Fruit fly (Drosophila melanogaster): ENCODE results near the gene Eip78C.

Eip78C gene

DNA sequence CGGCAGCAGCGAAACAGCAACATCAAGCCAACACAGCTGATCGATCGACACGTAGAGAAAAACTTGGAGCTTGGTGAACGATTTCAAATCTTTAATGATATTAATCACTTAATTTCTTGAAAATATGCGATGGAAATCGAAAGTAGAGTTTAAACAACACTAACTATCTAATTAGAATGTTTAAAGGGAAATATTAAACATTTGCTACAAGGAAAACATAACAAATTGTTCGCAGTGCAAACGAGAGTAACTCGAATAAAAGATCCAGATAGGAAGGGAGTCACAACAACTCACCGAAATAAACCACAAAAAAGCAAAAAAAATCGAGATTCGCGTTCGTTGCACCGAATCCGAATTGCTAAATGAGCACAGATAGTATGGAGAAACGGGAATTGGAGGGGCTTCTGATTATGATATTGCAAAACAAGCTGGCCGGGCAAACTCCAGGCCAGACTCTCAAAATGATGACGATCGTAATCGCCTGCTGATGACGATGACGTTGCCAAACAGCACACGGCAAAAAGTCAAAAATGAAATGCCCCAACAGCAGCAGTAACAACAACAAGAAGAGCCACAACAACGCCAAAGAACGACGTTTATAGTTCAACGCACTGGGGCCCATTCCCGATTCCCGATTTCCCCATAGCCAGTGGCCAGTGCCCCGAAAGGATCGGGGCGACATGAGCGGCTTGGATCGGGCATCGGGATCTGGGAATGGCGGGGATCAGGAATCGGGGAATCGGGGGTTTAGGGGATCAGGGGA lies 27.5 kb downstream of the Eip78C start:
- TF ChIP-seq CG7045 (GFP tag; optimal IDR thresholded peaks at IDR 0.05) (no peak), CG5204 (GFP tag; optimal IDR thresholded peaks at IDR 0.05) (no peak)

DNA sequence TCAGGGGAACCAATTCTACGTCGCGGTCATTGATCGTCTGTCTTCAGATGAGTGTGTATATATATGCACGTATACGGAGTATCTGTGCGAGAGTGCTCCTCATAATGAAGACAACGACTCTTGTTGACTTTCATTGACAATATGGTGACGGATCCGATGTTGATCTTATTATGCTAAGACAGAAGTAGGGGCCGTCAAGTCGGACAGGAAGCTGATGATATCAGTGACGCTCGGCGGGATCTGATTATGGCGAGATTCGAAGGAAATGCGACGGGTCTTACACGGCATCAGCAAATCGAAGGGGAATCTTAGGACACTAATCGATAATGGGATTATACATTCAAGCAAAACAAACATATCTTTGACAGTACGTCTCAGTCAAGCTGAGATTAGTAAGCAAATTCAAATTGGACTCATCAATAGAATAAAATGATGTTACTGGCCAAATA lies 28.1 kb downstream of the Eip78C start:
- TF ChIP-seq toe (GFP tag; optimal IDR thresholded peaks at IDR 0.05) (no peak), CG7045 (GFP tag; optimal IDR thresholded peaks at IDR 0.05) (no peak), Hr96 (GFP tag; optimal IDR thresholded peaks at IDR 0.05) (no peak), CG7101 (tag; optimal IDR thresholded peaks at IDR 0.05) (no peak), ovo (GFP tag; optimal IDR thresholded peaks at IDR 0.05) (no peak), cic (GFP tag; optimal IDR thresholded peaks at IDR 0.05) (no peak), Mnt (GFP tag; optimal IDR thresholded peaks at IDR 0.05) (no peak), pad (GFP tag; optimal IDR thresholded peaks at IDR 0.05) (no peak), CG14711 (tag; optimal IDR thresholded peaks at IDR 0.05) (no peak)

DNA sequence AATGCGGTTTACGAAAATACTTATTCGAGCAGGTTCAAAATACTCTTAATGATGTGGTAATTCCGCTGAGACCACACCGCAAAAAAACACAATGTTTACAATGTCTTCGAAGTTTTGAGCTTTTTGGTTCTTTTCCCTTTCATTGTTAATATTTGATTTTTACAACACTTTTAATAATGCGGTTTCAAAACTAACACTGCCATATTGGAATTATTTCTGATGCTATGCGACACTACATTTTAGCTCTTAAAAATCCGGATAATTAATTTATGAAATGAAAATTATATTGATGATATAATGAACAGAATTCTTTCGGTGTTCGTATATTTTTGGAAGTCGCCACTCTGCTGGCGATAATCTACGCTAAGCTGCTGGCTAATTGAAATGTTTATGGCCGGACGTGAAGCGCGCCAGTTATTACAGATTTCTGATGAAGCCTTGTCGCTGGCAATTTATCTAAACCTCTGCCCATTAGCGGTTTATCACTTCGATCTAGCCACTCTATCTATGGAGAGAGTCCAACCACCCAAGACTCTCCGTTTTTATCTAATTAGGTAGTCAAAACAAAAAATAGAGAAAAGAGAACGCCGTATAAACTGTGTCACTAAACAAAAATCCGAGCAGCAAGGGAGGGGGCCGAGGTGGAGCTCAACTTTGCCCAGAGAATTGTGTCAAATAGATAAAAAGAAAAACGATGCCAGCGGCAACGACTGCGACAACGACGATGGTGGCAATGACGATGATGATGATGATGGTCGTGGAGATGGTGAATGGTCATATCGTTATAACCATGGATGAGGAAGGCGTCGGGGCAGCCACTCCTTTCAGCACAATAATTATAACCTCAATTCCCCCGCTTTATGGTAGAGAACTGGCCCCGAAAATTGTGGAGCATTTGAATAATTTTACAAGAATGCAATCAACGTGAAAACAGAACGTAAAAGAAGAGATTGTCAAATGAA lies 29.9 kb downstream of the Eip78C start:
- TF ChIP-seq toe (GFP tag; optimal IDR thresholded peaks at IDR 0.05) (no peak), CG1620 (GFP tag; optimal IDR thresholded peaks at IDR 0.05) (no peak), CG7045 (GFP tag; optimal IDR thresholded peaks at IDR 0.05) (no peak), Mnt (GFP tag; optimal IDR thresholded peaks at IDR 0.05) (no peak), cic (GFP tag; optimal IDR thresholded peaks at IDR 0.05) (no peak), CG7101 (tag; optimal IDR thresholded peaks at IDR 0.05) (no peak), cnc (optimal IDR thresholded peaks at IDR 0.05) (no peak), bab1 (GFP tag; optimal IDR thresholded peaks at IDR 0.05) (no peak), Hr96 (GFP tag; optimal IDR thresholded peaks at IDR 0.05) (no peak), CG12768 (GFP tag; optimal IDR thresholded peaks at IDR 0.05) (no peak), CG11617 (GFP tag; optimal IDR thresholded peaks at IDR 0.05) (no peak), CG5204 (GFP tag; optimal IDR thresholded peaks at IDR 0.05) (no peak), Clk (GFP tag; optimal IDR thresholded peaks at IDR 0.05) (no peak), CG33017 (tag; optimal IDR thresholded peaks at IDR 0.05) (no peak), CG14711 (tag; optimal IDR thresholded peaks at IDR 0.05) (no peak), kay (GFP tag; ENCODE audit: borderline replicate concordance) (no peak), tj (GFP tag; optimal IDR thresholded peaks at IDR 0.05) (no peak), pad (GFP tag; optimal IDR thresholded peaks at IDR 0.05) (no peak)

DNA sequence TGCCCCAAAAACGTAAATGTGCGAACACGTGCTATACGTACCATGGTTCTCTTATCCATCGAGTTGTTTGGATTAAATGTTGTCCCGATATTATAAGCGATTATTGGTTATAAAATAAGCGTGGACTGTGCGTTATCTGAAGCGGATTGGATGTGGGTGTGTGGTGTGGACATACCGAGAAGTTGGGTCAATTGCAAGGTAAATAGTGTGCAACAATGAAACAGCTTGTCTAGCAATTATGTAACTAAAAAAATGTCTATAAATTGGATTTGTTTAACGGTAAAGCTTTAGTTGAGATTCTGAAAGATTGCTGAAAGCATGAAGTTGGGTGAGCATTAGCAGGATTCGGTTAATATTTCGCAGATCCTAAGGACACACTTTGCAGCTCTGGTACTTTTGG lies 31.3 kb downstream of the Eip78C start, which contains the start of gene CG43218:
TSS of gene CG43218 (plus strand) at position 290 of the 400 bp plus-strand sequence.
- TF ChIP-seq CG7045 (GFP tag; optimal IDR thresholded peaks at IDR 0.05) (no peak), ovo (GFP tag; optimal IDR thresholded peaks at IDR 0.05) (no peak), Mnt (GFP tag; optimal IDR thresholded peaks at IDR 0.05) (no peak), CG11617 (GFP tag; optimal IDR thresholded peaks at IDR 0.05) (no peak), tj (GFP tag; optimal IDR thresholded peaks at IDR 0.05) (no peak), CG12768 (GFP tag; optimal IDR thresholded peaks at IDR 0.05) (no peak), toe (GFP tag; optimal IDR thresholded peaks at IDR 0.05) (no peak), pad (GFP tag; optimal IDR thresholded peaks at IDR 0.05) (no peak), Crg-1 (GFP tag; optimal IDR thresholded peaks at IDR 0.05) (no peak), CG14711 (tag; optimal IDR thresholded peaks at IDR 0.05) (no peak), cic (GFP tag; optimal IDR thresholded peaks at IDR 0.05) (no peak), Clk (GFP tag; optimal IDR thresholded peaks at IDR 0.05) (no peak), kay (GFP tag; ENCODE audit: borderline replicate concordance) (no peak), cnc (optimal IDR thresholded peaks at IDR 0.05) (no peak), CG5204 (GFP tag; optimal IDR thresholded peaks at IDR 0.05) (no peak), Hr96 (GFP tag; optimal IDR thresholded peaks at IDR 0.05) (no peak), bab1 (GFP tag; optimal IDR thresholded peaks at IDR 0.05) (no peak), CG7101 (tag; optimal IDR thresholded peaks at IDR 0.05) (no peak), CG33017 (tag; optimal IDR thresholded peaks at IDR 0.05) (no peak)

DNA sequence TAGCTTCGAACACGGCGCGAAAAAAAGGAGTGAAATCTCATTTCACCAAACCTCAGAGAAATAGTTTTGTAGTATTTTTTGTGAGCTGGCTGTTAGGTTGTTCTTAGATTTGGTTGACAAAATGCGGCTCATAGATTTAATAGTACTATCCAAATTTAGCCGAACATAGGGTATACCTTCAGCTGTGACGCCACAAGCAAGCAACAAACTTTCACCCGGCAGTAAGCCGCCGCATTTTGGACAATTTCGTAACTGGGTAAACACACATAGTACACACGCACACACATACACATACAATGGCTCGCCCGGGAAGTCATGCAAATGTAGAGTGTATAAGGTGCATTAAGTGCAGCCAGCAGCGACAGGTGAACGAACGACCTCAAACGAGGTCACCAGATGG lies 32.8 kb downstream of the Eip78C start:
- TF ChIP-seq pad (GFP tag; optimal IDR thresholded peaks at IDR 0.05), result no peak
- no peak for TF ChIP-seq Clk (GFP tag; optimal IDR thresholded peaks at IDR 0.05)
- TF ChIP-seq cnc (optimal IDR thresholded peaks at IDR 0.05), result no peak
- no peak for TF ChIP-seq CG7101 (tag; optimal IDR thresholded peaks at IDR 0.05)
- TF ChIP-seq CG14711 (tag; optimal IDR thresholded peaks at IDR 0.05), result no peak

DNA sequence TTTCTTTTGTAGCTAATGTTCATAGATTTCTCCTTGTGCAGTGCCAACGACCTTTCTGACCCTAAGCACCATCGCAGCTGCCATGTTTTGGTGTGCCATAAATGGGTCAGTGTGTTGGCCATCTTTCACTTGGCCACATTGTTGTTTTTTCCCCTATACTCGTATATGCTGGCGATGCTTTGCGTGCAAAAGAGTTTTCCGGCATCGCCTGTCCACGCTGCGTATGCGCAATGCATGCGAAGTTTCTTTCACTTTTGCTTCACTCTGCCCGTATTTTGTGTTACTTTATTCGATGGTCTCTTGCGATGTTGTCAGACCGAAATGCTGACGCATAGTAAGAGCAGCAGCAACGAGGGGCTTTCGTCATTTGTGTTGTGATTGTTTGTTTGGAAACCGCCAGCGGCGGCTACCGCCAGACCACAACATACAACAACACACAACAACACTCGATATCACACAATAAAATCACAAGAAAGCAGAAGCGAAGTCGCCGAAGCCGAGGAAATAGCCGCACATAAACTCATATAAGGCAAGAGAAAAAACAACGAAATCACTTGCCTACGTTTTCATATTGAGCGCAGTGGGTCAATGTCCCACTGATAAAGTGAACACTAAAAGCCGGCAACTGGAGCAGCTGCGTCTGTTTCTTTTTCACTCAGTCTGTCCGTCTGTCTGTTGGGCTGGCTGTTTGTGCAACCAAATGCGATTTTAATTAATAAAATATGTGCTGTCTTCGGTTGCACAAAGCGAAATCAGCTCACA lies 35.2 kb downstream of the Eip78C start:
- TF ChIP-seq kay (GFP tag; ENCODE audit: borderline replicate concordance), result no peak
- TF ChIP-seq tj (GFP tag; optimal IDR thresholded peaks at IDR 0.05), result peak; percentile 17

Data from whole organism, adult.